Worm (Caenorhabditis elegans): ENCODE results near the gene nprl-3.

ce11 chrIV:8289580-8290323 is 7.5 kb upstream of the nprl-3 start, which contains the start of gene daf-31:
- TF ChIP-seq ztf-29 (GFP tag; IDR thresholded peaks at IDR 0.05) (0 out of 2 replicates have a peak, but pooled peaks have one; percentile 39), med-1 (GFP tag; optimal IDR thresholded peaks at IDR 0.05; ENCODE audit: insufficient read depth) (no peak), tab-1 (GFP tag; IDR thresholded peaks at IDR 0.05) (no peak), cog-1 (tag; optimal IDR thresholded peaks at IDR 0.05) (no peak), ref-1 (GFP tag; conservative IDR thresholded peaks at IDR 0.05) (no peak), T22C8.4 (GFP tag; IDR thresholded peaks at IDR 0.05) (no peak)
